Fruit fly (Drosophila melanogaster) ovary, adult (tissue): ENCODE measurements around the gene CRIF.

ENCODE experiments used
- CG17801 ChIP-seq: fragments of 200-800 bp; optimal IDR thresholded peaks from 2 replicates; lab custom pipeline; 2019; ENCODE audit warnings: missing biosample characterization, mild to moderate bottlenecking, missing genetic modification characterization, moderate library complexity; ENCODE audit not compliant: partially characterized antibody

CRIF gene

dm6 chr3L:21568848-21569372, at the start of gene CRIF, which contains the start of gene SMC5:
TSS of gene CRIF (minus strand) at chr3L:21568898.
TSS of gene SMC5 (plus strand) at chr3L:21569176.
- peak; percentile 41 for TF ChIP-seq CG17801 (GFP tag; lab: Kevin White, UChicago)

dm6 chr3L:21617354-21617753, 48.7 kb upstream of the CRIF start, which contains the start of the genes S1P and CG11307:
TSS of gene S1P (minus strand) at chr3L:21617376.
TSS of gene CG11307 (plus strand) at chr3L:21617623.
- TF ChIP-seq CG17801 (GFP tag; lab: Kevin White, UChicago) = no peak

- TF ChIP-seq CG17801 (GFP tag; lab: Kevin White, UChicago) = no peak
Observed at dm6 chr3L:21610535-21610934, 41.8 kb upstream of the CRIF start.

- TF ChIP-seq CG17801 (GFP tag; lab: Kevin White, UChicago) = no peak
Observed at dm6 chr3L:21604265-21604664, 35.6 kb upstream of the CRIF start.

- no peak for TF ChIP-seq CG17801 (GFP tag; lab: Kevin White, UChicago)
Observed at dm6 chr3L:21602275-21602674, 33.6 kb upstream of the CRIF start.

dm6 chr3L:21598337-21598736, 29.6 kb upstream of the CRIF start:
- TF ChIP-seq CG17801 (GFP tag; lab: Kevin White, UChicago) = no peak

- no peak for TF ChIP-seq CG17801 (GFP tag; lab: Kevin White, UChicago)
Observed at dm6 chr3L:21594408-21594807, 25.7 kb upstream of the CRIF start.

dm6 chr3L:21591247-21591646, 22.5 kb upstream of the CRIF start:
- TF ChIP-seq CG17801 (GFP tag; lab: Kevin White, UChicago) = no peak

dm6 chr3L:21586528-21586927, 17.8 kb upstream of the CRIF start, which contains the start of gene TfAP-2:
TSS of gene TfAP-2 (plus strand) at chr3L:21586828.
- no peak for TF ChIP-seq CG17801 (GFP tag; lab: Kevin White, UChicago)

dm6 chr3L:21585397-21585796, 16.7 kb upstream of the CRIF start:
- no peak for TF ChIP-seq CG17801 (GFP tag; lab: Kevin White, UChicago)

- TF ChIP-seq CG17801 (GFP tag; lab: Kevin White, UChicago) = no peak
Observed at dm6 chr3L:21584683-21585082, 16.0 kb upstream of the CRIF start.

- TF ChIP-seq CG17801 (GFP tag; lab: Kevin White, UChicago) = no peak
Observed at dm6 chr3L:21581984-21582383, 13.3 kb upstream of the CRIF start.

- no peak for TF ChIP-seq CG17801 (GFP tag; lab: Kevin White, UChicago)
Observed at dm6 chr3L:21574296-21574745, 5.6 kb upstream of the CRIF start.

dm6 chr3L:21573831-21574230, 5.1 kb upstream of the CRIF start, which contains the start of gene EMC10:
TSS of gene EMC10 (plus strand) at chr3L:21574131.
- TF ChIP-seq CG17801 (GFP tag; lab: Kevin White, UChicago) = no peak

dm6 chr3L:21568254-21568653, 444 bp downstream of the CRIF start:
- no peak for TF ChIP-seq CG17801 (GFP tag; lab: Kevin White, UChicago)

dm6 chr3L:21565126-21565525, 3.6 kb downstream of the CRIF start, which contains the start of gene CG7634:
TSS of gene CG7634 (plus strand) at chr3L:21565426.
- no peak for TF ChIP-seq CG17801 (GFP tag; lab: Kevin White, UChicago)
